Fruit fly (Drosophila melanogaster): ENCODE measurements around the gene CG14391.
"Not testable (repeated sequence)": the region's sequence is repeated elsewhere in the genome, so short reads cannot be mapped to it uniquely, and the experiment has no call there.

CG14391 gene

DNA sequence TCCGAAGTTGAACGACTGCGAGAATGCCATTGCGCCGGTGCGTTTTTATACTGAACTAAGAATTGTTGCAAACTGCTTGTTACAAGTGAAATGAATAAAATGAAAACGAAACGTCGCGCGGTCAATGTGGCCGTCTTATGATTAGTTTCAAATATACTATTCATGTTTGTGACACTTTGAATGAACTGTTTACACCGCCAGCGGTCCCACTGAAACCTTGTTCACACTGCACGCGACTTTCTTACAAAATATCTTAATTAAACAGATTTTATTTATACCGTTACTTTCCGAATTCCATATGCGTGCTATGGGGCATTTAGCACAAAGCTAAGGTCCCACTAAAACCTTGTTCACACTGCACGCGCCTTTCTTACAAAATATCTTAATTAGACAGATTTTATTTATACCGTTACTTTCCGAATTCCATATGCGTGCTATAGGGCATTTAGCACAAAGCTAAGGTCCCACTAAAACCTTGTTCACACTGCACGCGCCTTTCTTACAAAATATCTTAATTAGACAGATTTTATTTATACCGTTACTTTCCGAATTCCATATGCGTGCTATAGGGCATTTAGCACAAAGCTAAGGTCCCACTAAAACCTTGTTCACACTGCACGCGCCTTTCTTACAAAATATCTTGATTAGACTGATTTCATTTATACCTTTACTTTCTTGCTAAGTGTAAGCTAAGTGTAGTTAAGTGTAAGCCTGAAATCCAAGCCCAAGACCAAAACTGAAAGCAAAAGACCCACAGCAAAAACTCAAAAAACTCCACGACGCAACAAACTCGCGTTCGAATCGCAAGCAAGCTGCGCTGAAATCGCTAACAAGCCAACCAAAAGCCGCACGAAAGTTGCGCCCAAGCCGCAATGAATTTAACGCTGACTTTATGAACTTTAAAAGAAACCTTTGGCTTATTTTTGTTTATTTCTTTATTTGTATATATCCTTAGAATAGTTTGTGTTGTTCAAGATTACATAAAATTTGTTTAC lies 17.8 kb upstream of the CG14391 start, which contains the start of gene PolQ:
Gene PolQ (minus strand): TSS at position 122 of the 995 bp plus-strand sequence.
- not testable (repeated sequence) for TF ChIP-seq noc (tag; optimal IDR thresholded peaks at IDR 0.05)

DNA sequence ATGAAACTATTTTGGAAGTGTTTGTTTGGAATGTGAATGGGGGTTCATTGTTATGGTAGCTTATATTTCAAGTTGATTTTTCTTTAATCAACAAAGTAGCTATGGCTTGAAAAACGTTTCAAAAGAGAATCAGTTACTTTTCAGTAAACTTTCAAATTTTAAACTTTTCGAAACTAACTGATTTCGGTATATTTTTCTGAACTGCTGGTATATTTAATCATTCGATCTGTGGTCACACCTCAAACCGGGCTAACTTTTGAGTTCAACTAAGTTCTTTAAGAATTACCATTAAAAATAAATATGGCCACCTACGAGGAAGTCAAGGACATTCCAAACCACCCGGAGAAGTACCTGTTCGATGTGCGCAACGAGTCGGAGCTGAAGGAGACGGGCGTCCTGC lies 10.2 kb upstream of the CG14391 start, which contains the start of gene CG12279:
Gene CG12279 (plus strand): TSS at position 234 of the 400 bp plus-strand sequence.
- no peak for TF ChIP-seq noc (tag; optimal IDR thresholded peaks at IDR 0.05)

DNA sequence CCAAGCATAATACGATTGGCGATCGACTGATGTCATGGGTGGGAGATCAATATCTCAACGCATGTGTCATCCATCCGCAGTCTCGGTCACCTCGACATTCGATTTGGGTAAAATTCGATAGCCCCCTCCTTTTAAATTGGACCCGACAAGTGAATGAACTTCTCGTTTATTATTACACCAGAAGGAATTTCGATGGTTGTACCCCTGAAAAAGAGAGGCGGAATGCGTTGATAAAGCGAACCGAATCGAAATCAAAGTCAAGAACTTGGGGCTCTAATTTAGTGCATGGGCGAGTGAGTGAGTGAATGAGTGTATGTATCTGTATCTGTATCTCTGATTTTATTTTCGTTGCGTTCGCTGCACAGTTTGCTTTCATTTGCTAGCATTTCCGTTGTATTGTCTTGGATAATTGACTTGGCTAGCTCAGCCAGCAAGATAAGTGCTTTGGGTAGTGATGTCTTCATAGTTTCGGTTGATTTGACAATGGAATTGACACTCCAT lies 7.4 kb upstream of the CG14391 start:
- no peak for TF ChIP-seq noc (tag; optimal IDR thresholded peaks at IDR 0.05)

DNA sequence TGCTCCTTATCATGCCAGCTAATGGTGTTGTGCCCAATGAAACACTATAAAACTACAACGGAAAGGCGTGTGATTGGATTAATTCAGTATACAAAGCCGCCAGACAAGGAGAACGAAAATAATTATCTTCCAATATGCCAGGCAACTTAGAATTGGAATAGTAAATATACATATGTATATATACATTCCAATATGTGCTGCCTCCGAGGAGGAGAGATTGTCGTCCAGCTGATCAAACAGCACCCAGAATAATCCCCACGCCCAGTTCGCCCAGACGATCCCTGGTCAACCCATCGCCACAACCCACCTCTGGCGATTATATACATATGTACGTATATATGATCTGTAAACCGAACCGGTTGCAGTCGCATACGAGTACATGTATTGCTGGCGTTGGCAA lies 6.6 kb upstream of the CG14391 start:
- TF ChIP-seq noc (tag; optimal IDR thresholded peaks at IDR 0.05), result no peak

DNA sequence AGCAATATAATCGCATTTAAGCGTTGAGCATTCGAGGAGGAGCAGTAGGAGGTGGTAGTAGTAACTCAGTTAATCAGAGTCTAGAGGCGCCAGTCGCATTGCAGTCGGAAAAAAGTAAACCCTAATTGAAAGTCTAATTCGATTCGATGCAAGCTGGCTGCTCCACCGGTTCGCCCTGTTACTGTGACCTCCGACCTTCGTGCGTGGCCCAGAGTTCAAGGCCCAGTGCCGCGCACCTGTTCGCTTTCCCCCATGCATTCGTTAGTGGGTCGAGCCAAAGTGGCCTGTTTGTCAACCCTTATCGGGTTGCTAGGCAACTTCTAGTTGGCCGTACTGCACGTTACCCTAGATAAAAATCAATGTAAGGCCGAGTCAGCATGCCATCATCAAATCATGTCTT lies 5.8 kb upstream of the CG14391 start:
- no peak for TF ChIP-seq noc (tag; optimal IDR thresholded peaks at IDR 0.05)

DNA sequence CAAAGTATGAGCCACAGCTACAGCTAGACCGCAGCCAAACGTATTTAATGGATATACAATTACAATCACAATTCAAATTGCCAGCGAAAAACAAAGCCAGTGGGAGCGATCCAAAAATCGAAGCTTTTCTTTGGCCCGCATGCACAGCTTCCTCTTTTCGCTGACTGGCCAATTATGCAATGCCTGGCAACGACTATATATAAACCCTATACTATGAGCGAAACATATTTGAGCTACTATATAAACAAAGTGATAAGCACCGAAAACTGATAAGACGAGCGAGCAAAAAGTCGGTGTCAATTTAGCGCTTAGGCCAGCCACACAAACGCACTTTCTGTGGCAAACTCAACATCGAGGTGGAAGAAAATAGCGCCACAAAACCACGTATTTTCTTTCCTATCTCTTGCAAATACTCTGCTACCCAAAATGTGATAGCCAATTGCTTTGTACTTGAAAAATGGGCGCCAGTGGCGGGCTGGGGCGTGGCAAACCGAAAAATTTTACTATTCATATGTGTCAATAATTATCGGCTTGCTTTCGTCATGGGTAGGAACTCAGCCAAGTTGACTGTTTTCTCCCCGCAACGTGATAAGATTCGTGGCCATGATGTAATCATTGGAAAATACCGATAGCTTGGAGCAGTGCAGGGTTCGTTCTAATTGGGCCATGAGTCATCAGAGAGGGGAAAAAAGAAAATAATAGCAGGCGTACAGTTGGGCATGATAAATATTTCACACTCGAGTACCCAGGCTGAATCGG lies 5.2 kb upstream of the CG14391 start:
- TF ChIP-seq noc (tag; optimal IDR thresholded peaks at IDR 0.05), result peak; percentile 46

DNA sequence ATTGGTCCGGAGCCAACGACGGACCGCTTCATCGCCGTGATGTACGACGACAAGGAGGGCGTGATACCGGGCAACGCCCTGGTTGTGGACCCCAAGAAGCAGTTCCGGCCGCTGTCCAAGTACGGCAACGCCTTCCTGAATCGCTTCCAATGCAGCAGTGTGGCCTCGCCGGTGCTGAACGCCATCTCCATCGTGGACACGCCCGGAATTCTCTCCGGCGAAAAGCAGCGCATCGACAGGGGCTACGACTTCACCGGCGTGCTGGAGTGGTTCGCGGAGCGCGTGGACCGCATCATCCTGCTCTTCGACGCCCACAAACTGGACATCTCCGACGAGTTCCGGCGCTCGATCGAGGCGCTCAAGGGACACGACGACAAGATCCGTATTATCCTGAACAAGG lies 3.7 kb upstream of the CG14391 start:
- TF ChIP-seq noc (tag; optimal IDR thresholded peaks at IDR 0.05), result no peak

DNA sequence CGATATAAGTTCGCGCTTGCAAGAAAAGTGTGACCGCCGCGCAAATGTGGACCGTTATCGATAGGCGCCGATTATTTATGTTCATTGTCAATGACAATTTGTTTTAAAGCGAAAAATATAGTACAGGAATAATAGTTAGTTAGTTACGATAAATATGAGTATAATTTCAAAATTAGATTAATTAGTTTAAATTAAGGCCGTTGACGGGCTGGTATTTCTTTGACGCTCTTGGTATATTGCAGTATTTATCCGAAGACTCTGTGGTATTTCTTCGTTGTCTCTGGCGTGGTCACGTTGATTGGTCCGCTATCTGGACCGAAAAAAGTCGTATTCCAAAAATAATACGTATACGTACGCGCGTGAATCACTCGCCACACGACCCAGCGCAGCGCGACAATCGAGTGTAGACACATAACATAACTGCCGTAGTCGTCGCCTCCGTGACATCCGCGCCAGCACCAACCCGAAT lies 3.0 kb upstream of the CG14391 start:
- peak; percentile 6 for TF ChIP-seq noc (tag; optimal IDR thresholded peaks at IDR 0.05)

DNA sequence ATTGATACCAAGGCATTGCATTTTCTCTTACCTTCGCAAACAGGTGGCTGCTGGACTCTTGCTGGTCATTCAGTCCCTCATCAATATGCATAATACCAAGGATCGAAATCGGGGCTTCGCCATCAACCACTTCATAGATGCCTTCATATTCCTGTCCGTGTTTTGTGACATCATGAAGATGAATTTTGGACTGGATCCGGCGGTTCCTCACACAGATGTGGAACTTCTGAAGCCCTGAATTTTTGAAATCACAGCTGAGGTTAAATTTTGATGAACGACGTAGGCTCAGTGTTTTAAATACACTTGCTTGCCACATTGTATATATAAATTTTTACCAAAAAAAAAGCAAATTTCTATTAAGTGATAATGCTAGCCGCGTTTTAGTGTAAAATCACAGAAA lies 2.4 kb upstream of the CG14391 start, which contains the start of gene Past1:
Gene Past1 (plus strand): TSS at position 301 of the 400 bp plus-strand sequence.
- TF ChIP-seq noc (tag; optimal IDR thresholded peaks at IDR 0.05), result no peak

DNA sequence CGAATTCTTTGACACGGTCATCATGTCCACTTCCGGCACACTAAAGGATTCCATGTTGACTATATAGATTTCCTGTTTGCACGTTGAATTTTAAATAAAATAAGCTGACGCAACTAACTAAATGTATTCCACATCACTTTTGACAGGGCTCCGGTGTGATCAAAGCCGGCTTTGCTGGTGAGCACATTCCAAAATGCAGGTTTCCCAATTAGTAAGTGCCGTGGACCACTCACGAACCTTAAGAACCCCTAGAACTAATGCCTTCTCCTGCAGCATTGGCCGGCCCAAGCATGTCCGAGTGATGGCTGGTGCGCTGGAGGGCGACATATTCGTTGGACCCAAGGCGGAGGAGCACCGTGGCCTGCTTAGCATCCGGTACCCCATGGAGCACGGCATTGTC lies 2.1 kb downstream of the CG14391 start, which contains the start of gene CG31347:
Gene CG31347 (minus strand): TSS at position 101 of the 400 bp plus-strand sequence.
- TF ChIP-seq noc (tag; optimal IDR thresholded peaks at IDR 0.05), result no peak

DNA sequence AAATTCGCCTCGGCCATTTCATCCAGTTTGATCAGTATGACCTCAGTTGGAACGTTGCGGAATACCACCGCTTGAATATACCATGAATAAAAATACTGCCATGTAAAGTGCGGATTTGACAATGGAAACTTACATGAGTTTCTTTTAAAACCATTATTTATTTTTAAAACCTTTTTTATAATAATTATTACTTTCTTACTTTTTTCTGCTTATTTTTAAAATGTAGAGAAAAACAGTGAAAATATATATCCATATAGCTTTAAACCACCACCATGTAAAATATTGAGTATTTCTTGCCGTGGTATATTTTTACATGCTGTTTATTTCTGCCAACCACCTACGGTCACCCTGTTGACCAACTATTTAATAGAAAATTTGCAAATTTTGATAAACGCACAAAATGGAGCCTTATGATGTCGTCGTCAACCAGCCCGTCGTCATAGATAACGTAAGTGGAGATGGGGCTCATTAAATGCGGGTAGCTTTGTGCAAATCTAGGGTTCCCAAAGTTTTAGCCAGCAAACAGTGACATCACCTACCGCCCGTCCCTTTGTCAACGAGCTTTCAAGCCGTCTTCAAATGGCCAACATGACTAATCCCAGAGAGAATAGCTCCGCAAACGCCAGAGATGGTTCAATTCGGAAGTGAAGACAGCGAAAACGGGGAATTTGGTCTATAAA lies 3.1 kb downstream of the CG14391 start, which contains the start of gene Arp1:
Gene Arp1 (plus strand): TSS at position 322 of the 680 bp plus-strand sequence.
- no peak for TF ChIP-seq noc (tag; optimal IDR thresholded peaks at IDR 0.05)

DNA sequence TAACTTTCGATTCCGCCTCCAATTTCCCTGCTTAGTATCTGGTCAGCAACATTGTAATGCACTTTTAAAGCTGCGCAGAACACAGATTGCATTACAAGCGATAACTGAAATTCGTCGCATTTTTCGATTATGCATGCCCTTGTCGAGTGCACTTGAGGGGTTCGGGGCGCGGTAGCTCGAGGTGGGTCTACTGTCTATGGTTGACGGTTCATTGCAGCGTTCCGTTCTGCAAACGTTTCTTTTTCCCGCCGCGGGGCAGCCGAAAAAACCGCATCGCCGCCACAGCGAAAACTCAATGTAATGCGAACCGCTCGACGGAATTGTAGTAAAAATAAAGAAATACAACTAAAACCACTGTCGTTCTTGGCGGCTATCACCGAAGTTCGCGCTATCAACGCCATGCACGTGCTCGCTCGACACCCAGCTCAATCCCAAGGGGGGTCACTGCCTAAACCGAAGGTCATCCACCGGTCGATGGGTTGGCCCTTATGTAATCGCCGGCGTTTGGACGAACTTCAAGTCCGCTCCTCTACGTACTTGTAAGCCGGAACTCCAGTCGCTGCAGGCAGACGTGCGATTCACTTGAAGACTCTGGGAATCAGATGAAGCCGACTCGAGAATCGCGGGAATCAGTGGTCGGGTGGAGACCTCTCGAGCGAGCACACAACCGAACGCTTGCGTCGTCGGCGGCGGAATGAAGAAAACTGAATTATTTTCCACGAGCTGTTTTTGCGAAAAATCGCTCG lies 5.8 kb downstream of the CG14391 start, which contains the start of gene kar:
Gene kar (minus strand): TSS at position 696 of the 746 bp plus-strand sequence.
- no peak for TF ChIP-seq noc (tag; optimal IDR thresholded peaks at IDR 0.05)

DNA sequence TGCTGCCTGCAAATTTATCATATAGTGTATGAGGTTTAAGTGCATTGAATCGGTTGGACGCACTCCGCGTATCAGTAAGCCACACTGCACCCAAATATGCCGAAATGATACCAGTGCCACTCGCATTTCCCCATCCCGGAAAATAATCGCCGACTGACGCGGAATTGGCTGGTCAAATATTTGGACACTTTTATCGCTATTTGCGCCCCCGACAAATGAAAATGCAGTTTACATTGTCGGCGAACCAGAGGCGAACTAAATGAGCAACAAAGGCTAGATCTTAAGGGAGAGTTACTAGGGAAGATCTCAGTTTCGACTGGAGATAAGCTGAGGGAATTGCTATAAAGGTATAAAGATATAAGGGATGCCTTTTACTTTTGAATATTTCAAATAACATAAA lies 6.5 kb downstream of the CG14391 start:
- no peak for TF ChIP-seq noc (tag; optimal IDR thresholded peaks at IDR 0.05)

DNA sequence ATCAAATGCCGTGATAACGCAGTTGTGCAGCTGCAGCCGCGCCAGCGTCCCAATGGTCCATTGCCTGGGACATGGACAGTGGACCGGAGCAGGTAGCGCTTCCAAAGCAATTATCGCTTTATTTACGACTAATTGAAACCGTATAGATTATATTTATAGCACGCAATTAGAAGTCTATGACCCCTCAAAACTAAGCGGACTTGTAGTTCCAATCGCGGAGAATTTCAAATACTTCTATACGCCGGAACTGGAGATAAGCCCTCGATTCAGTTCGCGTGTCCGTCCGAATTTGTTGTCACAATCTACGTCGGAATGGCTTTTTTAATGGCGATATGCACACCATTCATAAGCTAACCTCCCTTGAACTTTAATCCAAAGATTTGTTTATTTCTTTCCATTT lies 9.4 kb downstream of the CG14391 start:
- peak; percentile 41 for TF ChIP-seq noc (tag; optimal IDR thresholded peaks at IDR 0.05)

Data from whole organism, larva.